Worm (Caenorhabditis elegans): ENCODE measurements around the gene K09F6.13.

K09F6.13 gene

DNA sequence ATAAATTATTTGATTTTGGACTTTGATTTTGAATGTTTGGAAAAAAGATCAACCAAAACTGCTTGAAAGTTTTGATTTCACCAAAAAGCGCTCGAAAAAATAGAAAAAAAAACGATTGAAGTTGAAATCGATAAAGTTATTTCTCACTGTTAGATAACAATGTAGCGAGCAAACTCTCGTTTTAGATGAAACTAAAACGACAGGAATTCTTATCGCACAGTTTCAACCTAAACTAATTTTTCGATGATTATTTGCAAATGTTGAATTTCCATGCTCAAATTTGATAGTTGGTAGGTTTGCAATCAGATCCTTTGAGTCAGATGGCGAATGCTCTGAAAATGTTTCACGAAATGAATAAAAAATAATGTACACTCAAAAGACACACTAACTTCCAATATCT is 3.6 kb downstream of the K09F6.13 start:
- TF ChIP-seq attf-3 (GFP tag; conservative IDR thresholded peaks at IDR 0.05), result no peak
- TF ChIP-seq nhr-80 (tag; optimal IDR thresholded peaks at IDR 0.05), result peak; percentile 48
- no peak for TF ChIP-seq let-607 (tag; optimal IDR thresholded peaks at IDR 0.05)
- no peak for TF ChIP-seq C06A6.2 (GFP tag; conservative IDR thresholded peaks at IDR 0.05)
- no peak for TF ChIP-seq somi-1 (GFP tag; optimal IDR thresholded peaks at IDR 0.05)
- no peak for TF ChIP-seq ztf-3 (GFP tag; optimal IDR thresholded peaks at IDR 0.05)

DNA sequence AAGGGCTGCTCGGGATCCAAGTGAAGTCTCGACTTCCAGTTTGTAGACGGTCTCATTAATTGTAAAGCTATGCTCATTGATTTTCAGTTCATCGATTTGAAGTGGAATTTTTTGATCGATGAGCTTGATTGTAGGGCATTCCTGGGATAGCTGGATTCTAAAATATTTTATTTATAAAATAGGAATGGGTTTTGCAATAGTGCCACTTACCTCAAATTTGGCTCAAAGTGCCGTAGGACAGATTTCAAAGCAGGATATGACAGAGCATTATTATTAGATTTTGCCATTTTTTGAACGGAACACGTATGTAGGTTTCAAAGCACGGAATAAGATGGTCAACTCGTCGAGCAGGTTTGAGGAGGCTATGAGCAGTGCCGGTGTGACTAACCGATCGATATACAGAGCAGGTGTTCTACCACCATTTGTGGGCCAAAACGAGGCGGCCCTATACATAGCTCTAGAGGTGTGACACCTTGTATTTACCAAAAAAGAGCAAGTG is 7.0 kb downstream of the K09F6.13 start, which contains the start of gene fbxc-25:
Gene fbxc-25, minus strand, starts transcription at position 449 of the 499 bp plus-strand sequence.
- TF ChIP-seq ztf-28 (GFP tag; IDR thresholded peaks at IDR 0.05), result no peak
- no peak for TF ChIP-seq F57C9.4 (tag; optimal IDR thresholded peaks at IDR 0.05)

DNA sequence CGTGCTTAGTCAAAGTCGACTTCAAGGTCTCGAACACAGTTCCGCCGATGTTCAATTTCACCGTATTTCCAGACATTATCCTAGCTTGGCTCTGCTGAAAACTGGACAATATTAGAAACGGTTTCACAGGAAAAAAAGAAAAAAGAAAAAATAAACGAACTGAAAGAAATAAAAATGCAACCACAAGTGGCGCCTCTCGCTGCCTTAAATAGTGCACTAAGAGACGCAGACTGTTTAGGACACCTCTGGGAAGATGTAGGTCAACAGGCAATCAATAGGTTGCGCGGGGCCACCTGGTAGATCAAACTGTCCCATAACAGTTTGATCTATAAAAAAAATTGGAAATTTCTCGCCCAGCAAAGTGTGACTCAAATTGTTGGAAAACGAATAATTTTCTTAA is 9.8 kb downstream of the K09F6.13 start, which contains the start of gene B0281.4:
Gene B0281.4, minus strand, starts transcription at position 101 of the 400 bp plus-strand sequence.
- TF ChIP-seq unc-62 (GFP tag; optimal IDR thresholded peaks at IDR 0.05) (no peak), ZK185.1 (tag; optimal IDR thresholded peaks at IDR 0.05; ENCODE audit: poor library complexity, severe bottlenecking) (no peak), nhr-27 (tag; optimal IDR thresholded peaks at IDR 0.05) (no peak), somi-1 (GFP tag; optimal IDR thresholded peaks at IDR 0.05) (no peak), F33H1.4 (GFP tag; IDR thresholded peaks at IDR 0.05) (no peak), ama-1 (optimal IDR thresholded peaks at IDR 0.05) (no peak), ama-1 (GFP tag; optimal IDR thresholded peaks at IDR 0.05) (no peak), let-526 (GFP tag; IDR thresholded peaks at IDR 0.05) (no peak), F49E8.2 (tag; optimal IDR thresholded peaks at IDR 0.05; ENCODE audit: insufficient read depth) (no peak), pbrm-1 (GFP tag; IDR thresholded peaks at IDR 0.05) (no peak), B0019.2 (GFP tag; conservative IDR thresholded peaks at IDR 0.05) (no peak), ceh-100 (GFP tag; IDR thresholded peaks at IDR 0.05) (no peak), ceh-58 (GFP tag; IDR thresholded peaks at IDR 0.05) (no peak), egrh-3 (GFP tag; IDR thresholded peaks at IDR 0.05) (no peak), die-1 (tag; optimal IDR thresholded peaks at IDR 0.05) (no peak), madf-10 (tag; optimal IDR thresholded peaks at IDR 0.05) (no peak), B0035.1 (tag; optimal IDR thresholded peaks at IDR 0.05) (no peak), bed-2 (GFP tag; IDR thresholded peaks at IDR 0.05) (no peak), F22D6.2 (tag; optimal IDR thresholded peaks at IDR 0.05) (no peak)

DNA sequence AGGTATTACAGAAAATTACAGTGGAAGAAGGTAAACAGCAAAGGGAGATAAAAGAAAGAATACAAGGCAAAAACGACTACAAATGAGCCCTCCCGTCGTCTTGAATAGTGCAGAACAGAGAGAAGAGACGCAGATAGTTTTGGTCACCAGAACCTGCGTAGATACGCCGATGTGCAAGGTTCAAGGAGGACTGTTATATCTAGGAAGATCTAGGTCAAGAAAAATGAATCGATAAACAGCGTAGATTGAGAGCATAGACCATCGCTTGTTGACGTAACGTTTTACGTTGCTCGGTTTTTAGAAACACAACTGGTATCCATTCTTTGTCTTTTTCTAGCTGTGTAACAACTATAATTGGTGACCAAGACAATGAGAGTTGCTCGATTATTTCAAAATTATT is 11.9 kb downstream of the K09F6.13 start, which contains the start of gene B0281.5:
Gene B0281.5, minus strand, starts transcription at position 101 of the 400 bp plus-strand sequence.
- TF ChIP-seq mxl-1 (tag; optimal IDR thresholded peaks at IDR 0.05) (no peak), F10E7.11 (tag; optimal IDR thresholded peaks at IDR 0.05) (no peak), ztf-18 (tag; optimal IDR thresholded peaks at IDR 0.05) (no peak), ztf-22 (GFP tag; optimal IDR thresholded peaks at IDR 0.05) (no peak), B0019.2 (GFP tag; conservative IDR thresholded peaks at IDR 0.05) (no peak), hsf-1 (GFP tag; IDR thresholded peaks at IDR 0.05) (no peak), T07F8.4 (tag; optimal IDR thresholded peaks at IDR 0.05) (no peak), bed-1 (GFP tag; IDR thresholded peaks at IDR 0.05) (no peak)

DNA sequence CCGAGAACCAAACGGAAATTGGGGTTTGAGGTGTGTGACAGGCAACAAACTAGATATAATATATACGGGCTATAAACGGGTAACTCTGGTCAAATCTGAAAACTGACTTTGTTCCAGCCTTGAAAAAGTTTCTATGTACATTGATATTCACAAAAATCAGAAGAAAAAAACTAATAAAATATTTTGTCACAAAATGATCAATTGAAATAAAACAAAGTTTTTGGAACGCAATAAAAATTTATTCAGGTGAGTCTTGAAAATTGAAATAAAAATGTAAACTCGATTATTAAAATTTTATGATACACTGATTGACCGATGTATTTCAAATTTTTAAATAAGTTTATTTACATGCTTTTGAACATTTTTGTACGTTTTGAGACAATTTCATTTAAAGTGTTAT is 13.4 kb downstream of the K09F6.13 start, which contains the start of gene B0281.6:
Gene B0281.6, minus strand, starts transcription at position 101 of the 400 bp plus-strand sequence.
- TF ChIP-seq lsy-27 (tag; optimal IDR thresholded peaks at IDR 0.05; ENCODE audit: borderline replicate concordance, insufficient read depth), result no peak
- TF ChIP-seq ztf-18 (tag; optimal IDR thresholded peaks at IDR 0.05), result no peak
- TF ChIP-seq D2030.7 (GFP tag; IDR thresholded peaks at IDR 0.05), result no peak
- no peak for TF ChIP-seq nhr-80 (tag; optimal IDR thresholded peaks at IDR 0.05)
- TF ChIP-seq lin-35 (GFP tag; optimal IDR thresholded peaks at IDR 0.05), result no peak
- TF ChIP-seq attf-5 (GFP tag; optimal IDR thresholded peaks at IDR 0.05), result no peak
- TF ChIP-seq ceh-91 (GFP tag; IDR thresholded peaks at IDR 0.05), result no peak
- no peak for TF ChIP-seq chd-7 (tag; optimal IDR thresholded peaks at IDR 0.05)
- TF ChIP-seq unc-62 (GFP tag; optimal IDR thresholded peaks at IDR 0.05), result no peak
- TF ChIP-seq F10E7.11 (tag; optimal IDR thresholded peaks at IDR 0.05), result no peak
- no peak for TF ChIP-seq him-1 (tag; optimal IDR thresholded peaks at IDR 0.05)
- TF ChIP-seq hlh-12 (tag; optimal IDR thresholded peaks at IDR 0.05), result no peak
- TF ChIP-seq ccch-3 (GFP tag; optimal IDR thresholded peaks at IDR 0.05), result no peak
- no peak for TF ChIP-seq snpc-3.4 (tag; optimal IDR thresholded peaks at IDR 0.05)

Measured in whole organism, young adult.